Worm (Caenorhabditis elegans): Measurements from ENCODE around the gene slc-17.2.

DNA sequence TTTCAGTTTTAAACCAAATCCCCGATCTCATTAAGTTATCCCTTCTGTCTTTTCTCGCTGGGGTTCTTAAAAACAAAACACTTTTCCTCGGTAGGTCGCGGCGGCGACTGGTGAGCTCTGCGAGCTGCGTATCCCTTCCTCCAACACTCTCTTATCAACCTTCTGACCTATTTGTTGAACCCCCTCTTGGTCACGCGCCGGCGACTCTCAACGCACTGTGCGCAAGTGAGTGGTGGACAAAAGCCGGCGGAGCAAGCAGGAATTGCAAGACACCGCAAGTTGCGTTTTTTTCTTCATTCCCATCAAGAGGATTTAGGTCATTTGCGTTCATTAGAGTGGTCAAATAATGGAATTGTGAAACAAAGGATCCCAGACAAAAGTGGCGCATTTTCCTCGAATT lies 36.1 kb downstream of the slc-17.2 start:
- TF ChIP-seq him-1 (tag; optimal IDR thresholded peaks at IDR 0.05) (no peak), dao-5 (tag; optimal IDR thresholded peaks at IDR 0.05) (no peak)
